Worm (Caenorhabditis elegans): Measurements from ENCODE around the gene F41G3.19.

DNA sequence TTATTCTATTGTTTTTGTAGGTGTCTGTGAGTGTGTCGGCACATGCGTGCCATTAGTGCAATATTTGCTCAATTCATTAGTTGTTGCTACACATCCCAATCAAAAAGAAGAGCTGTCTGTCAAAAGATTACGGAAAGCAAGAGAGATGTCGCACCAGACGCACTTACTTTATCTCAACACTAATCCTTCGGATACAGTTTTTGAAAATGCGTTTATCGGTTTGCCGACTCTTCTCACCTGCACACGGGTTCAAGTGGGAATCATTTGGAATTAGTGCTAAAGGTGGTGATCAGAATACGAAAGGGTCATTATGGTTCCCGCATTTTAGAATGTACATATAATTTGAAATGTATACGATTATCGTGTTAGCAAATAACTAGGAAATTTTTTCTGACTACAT, 49.3 kb upstream of the F41G3.19 start:
- TF ChIP-seq F13C5.2 (tag; optimal IDR thresholded peaks at IDR 0.05) (no peak), scrt-1 (GFP tag; IDR thresholded peaks at IDR 0.05) (no peak), tra-4 (tag; optimal IDR thresholded peaks at IDR 0.05) (no peak), flt-1 (GFP tag; IDR thresholded peaks at IDR 0.05) (no peak), ceh-36 (tag; optimal IDR thresholded peaks at IDR 0.05) (peak; percentile 75), aly-1 (tag; optimal IDR thresholded peaks at IDR 0.05) (no peak), ceh-13 (GFP tag; optimal IDR thresholded peaks at IDR 0.05) (no peak)
